Worm (Caenorhabditis elegans): Measurements from ENCODE around the gene nspc-16.
A peak's percentile ranks its signal among the peaks of the same experiment; 100 is the strongest.

The nspc-16 gene

ce11 chrX:14560297-14560680 lies 36.9 kb downstream of the nspc-16 start (continued):
- TF ChIP-seq mep-1 (tag; optimal IDR thresholded peaks at IDR 0.05): peak; percentile 86
- no peak for TF ChIP-seq C34B4.2 (tag; optimal IDR thresholded peaks at IDR 0.05)
- no peak for TF ChIP-seq C04F5.9 (tag; optimal IDR thresholded peaks at IDR 0.05)
- TF ChIP-seq lin-35 (GFP tag; optimal IDR thresholded peaks at IDR 0.05): peak; percentile 40 to 74
- peak; percentile 84 for TF ChIP-seq fkh-10 (GFP tag; optimal IDR thresholded peaks at IDR 0.05)
- no peak for TF ChIP-seq unc-62 (GFP tag; optimal IDR thresholded peaks at IDR 0.05)
- peak; percentile 58 for TF ChIP-seq nhr-11 (tag; optimal IDR thresholded peaks at IDR 0.05)
- peak; percentile 35 for TF ChIP-seq rnt-1 (tag; optimal IDR thresholded peaks at IDR 0.05)
- no peak for TF ChIP-seq nhr-84 (tag; optimal IDR thresholded peaks at IDR 0.05)
- peak; percentile 95 for TF ChIP-seq egl-13 (tag; optimal IDR thresholded peaks at IDR 0.05)
- TF ChIP-seq C16A3.4 (tag; optimal IDR thresholded peaks at IDR 0.05): peak; percentile 76
- TF ChIP-seq egl-27 (tag; optimal IDR thresholded peaks at IDR 0.05): peak; percentile 96 to 99
- TF ChIP-seq grh-1 (GFP tag; IDR thresholded peaks at IDR 0.05): peak; percentile 66
- TF ChIP-seq irx-1 (tag; optimal IDR thresholded peaks at IDR 0.05): peak; percentile 84
- TF ChIP-seq lin-14 (GFP tag; optimal IDR thresholded peaks at IDR 0.05): peak; percentile 98
- TF ChIP-seq ceh-8 (GFP tag; optimal IDR thresholded peaks at IDR 0.05): no peak
- no peak for TF ChIP-seq hlh-4 (tag; optimal IDR thresholded peaks at IDR 0.05)
- peak; percentile 35 for TF ChIP-seq skn-1 (tag; optimal IDR thresholded peaks at IDR 0.05)
- TF ChIP-seq hlh-17 (GFP tag; optimal IDR thresholded peaks at IDR 0.05; ENCODE audit: borderline replicate concordance): no peak
- TF ChIP-seq nhr-20 (tag; optimal IDR thresholded peaks at IDR 0.05): peak; percentile 98
- TF ChIP-seq zip-4 (GFP tag; optimal IDR thresholded peaks at IDR 0.05): peak; percentile 41
- TF ChIP-seq jun-1 (tag; optimal IDR thresholded peaks at IDR 0.05): peak; percentile 93
- peak; percentile 99 for TF ChIP-seq blmp-1 (tag; optimal IDR thresholded peaks at IDR 0.05)
- no peak for TF ChIP-seq ets-5 (GFP tag; IDR thresholded peaks at IDR 0.05)
- TF ChIP-seq ceh-82 (tag; optimal IDR thresholded peaks at IDR 0.05): peak; percentile 55 to 78 (median 68)
- no peak for TF ChIP-seq fkh-4 (tag; optimal IDR thresholded peaks at IDR 0.05; ENCODE audit: borderline replicate concordance)
- TF ChIP-seq nhr-76 (tag; optimal IDR thresholded peaks at IDR 0.05): no peak
- TF ChIP-seq unc-86 (tag; optimal IDR thresholded peaks at IDR 0.05): peak; percentile 77
- TF ChIP-seq nhr-90 (tag; optimal IDR thresholded peaks at IDR 0.05; ENCODE audit: poor library complexity): peak; percentile 81
- TF ChIP-seq lin-15B (tag; optimal IDR thresholded peaks at IDR 0.05): no peak
- no peak for TF ChIP-seq nhr-28 (tag; optimal IDR thresholded peaks at IDR 0.05)
- no peak for TF ChIP-seq ces-1 (GFP tag; optimal IDR thresholded peaks at IDR 0.05)
- TF ChIP-seq unc-98 (GFP tag; IDR thresholded peaks at IDR 0.05): no peak
- no peak for TF ChIP-seq pqm-1 (tag; optimal IDR thresholded peaks at IDR 0.05)
- peak; percentile 99 for TF ChIP-seq nhr-71 (tag; optimal IDR thresholded peaks at IDR 0.05)
- TF ChIP-seq nhr-12 (tag; optimal IDR thresholded peaks at IDR 0.05): no peak
- peak; percentile 88 for TF ChIP-seq snu-23 (GFP tag; optimal IDR thresholded peaks at IDR 0.05)
- peak; percentile 83 for TF ChIP-seq elt-2 (tag; optimal IDR thresholded peaks at IDR 0.05)
- TF ChIP-seq ama-1 (optimal IDR thresholded peaks at IDR 0.05): peak; percentile 40
- peak; percentile 65 for TF ChIP-seq mab-9 (GFP tag; IDR thresholded peaks at IDR 0.05)
- peak; percentile 77 for TF ChIP-seq pax-3 (tag; optimal IDR thresholded peaks at IDR 0.05)
- TF ChIP-seq tbx-2 (tag; optimal IDR thresholded peaks at IDR 0.05): peak; percentile 95
- no peak for TF ChIP-seq lin-39 (tag; optimal IDR thresholded peaks at IDR 0.05)
- peak; percentile 27 to 92 for TF ChIP-seq mdl-1 (tag; optimal IDR thresholded peaks at IDR 0.05)
- TF ChIP-seq efl-1 (optimal IDR thresholded peaks at IDR 0.05): peak; percentile 27 to 44
- TF ChIP-seq efl-1 (GFP tag; optimal IDR thresholded peaks at IDR 0.05 in 1 of 2): no peak
- peak; percentile 86 for TF ChIP-seq nhr-19 (GFP tag; conservative IDR thresholded peaks at IDR 0.05)
- peak; percentile 77 for TF ChIP-seq ztf-4 (tag; optimal IDR thresholded peaks at IDR 0.05)
- TF ChIP-seq nhr-237 (tag; optimal IDR thresholded peaks at IDR 0.05): peak; percentile 87
- TF ChIP-seq aly-2 (tag; optimal IDR thresholded peaks at IDR 0.05): no peak
- peak; percentile 87 for TF ChIP-seq nhr-47 (tag; optimal IDR thresholded peaks at IDR 0.05)
- TF ChIP-seq sox-4 (tag; optimal IDR thresholded peaks at IDR 0.05): peak; percentile 57
- no peak for TF ChIP-seq alr-1 (tag; optimal IDR thresholded peaks at IDR 0.05; ENCODE audit: borderline replicate concordance)
